Fruit fly (Drosophila melanogaster): ENCODE measurements around the gene tal-1A.

The tal-1A gene

dm6 chr3R:13817480-13818305 is 4.8 kb downstream of the tal-1A start (continued):
- TF ChIP-seq Atf-2 (GFP tag; optimal IDR thresholded peaks at IDR 0.05) (no peak), kah (GFP tag; optimal IDR thresholded peaks at IDR 0.05) (peak; percentile 9), CG8924 (tag; optimal IDR thresholded peaks at IDR 0.05) (peak; percentile 75), CG6272 (GFP tag; IDR thresholded peaks at IDR 0.05) (peak; percentile 36; the same call in 1 of the 2 replicates), CG3726 (GFP tag; IDR thresholded peaks at IDR 0.05) (peak; percentile 48; the same call in 1 of the 3 replicates), ro (GFP tag; IDR thresholded peaks at IDR 0.05) (no peak; the same call in 1 of the 2 replicates), crp (GFP tag; optimal IDR thresholded peaks at IDR 0.05) (peak in 1 of 2 experiments; percentile 9), sug (tag; optimal IDR thresholded peaks at IDR 0.05) (peak; percentile 18), fru (optimal IDR thresholded peaks at IDR 0.05) (no peak), Sox102F (GFP tag; optimal IDR thresholded peaks at IDR 0.05) (peak; percentile 82), Vsx1 (GFP tag; optimal IDR thresholded peaks at IDR 0.05) (peak; percentile 31), CG18619 (GFP tag; optimal IDR thresholded peaks at IDR 0.05) (peak; percentile 42), Six4 (GFP tag; optimal IDR thresholded peaks at IDR 0.05) (peak; percentile 36), Sry-β (GFP tag; optimal IDR thresholded peaks at IDR 0.05) (peak; percentile 26), kni (GFP tag; optimal IDR thresholded peaks at IDR 0.05) (peak; percentile 96), zen2 (GFP tag; IDR thresholded peaks at IDR 0.05; ENCODE audit: partially characterized antibody) (no peak), Xrp1 (GFP tag; IDR thresholded peaks at IDR 0.05) (peak; percentile 73)

dm6 chr3R:13819037-13819436 is 6.1 kb downstream of the tal-1A start:
- TF ChIP-seq Bdp1 (GFP tag; optimal IDR thresholded peaks at IDR 0.05) (no peak), CG2889 (GFP tag; IDR thresholded peaks at IDR 0.05) (no peak), Pdp1 (GFP tag; optimal IDR thresholded peaks at IDR 0.05) (peak in 1 of 2 experiments; percentile 60), Fer2 (tag; optimal IDR thresholded peaks at IDR 0.05) (no peak), CG4617 (GFP tag; optimal IDR thresholded peaks at IDR 0.05; ENCODE audit: borderline replicate concordance) (no peak), CG33557 (GFP tag; optimal IDR thresholded peaks at IDR 0.05) (no peak), tio (GFP tag; optimal IDR thresholded peaks at IDR 0.05) (peak; percentile 14), CG10654 (GFP tag; optimal IDR thresholded peaks at IDR 0.05) (no peak), Hmx (GFP tag; optimal IDR thresholded peaks at IDR 0.05) (no peak), Bgb (GFP tag; IDR thresholded peaks at IDR 0.05; ENCODE audit: partially characterized antibody) (no peak), vfl (GFP tag; optimal IDR thresholded peaks at IDR 0.05) (no peak), CG1647 (GFP tag; optimal IDR thresholded peaks at IDR 0.05) (no peak), CTCF (GFP tag; optimal IDR thresholded peaks at IDR 0.05) (no peak), pros (GFP tag; optimal IDR thresholded peaks at IDR 0.05) (no peak), CG17912 (GFP tag; optimal IDR thresholded peaks at IDR 0.05) (no peak), Opbp (GFP tag; IDR thresholded peaks at IDR 0.05; ENCODE audit: partially characterized antibody) (no peak), lbe (GFP tag; optimal IDR thresholded peaks at IDR 0.05) (no peak), stwl (tag; optimal IDR thresholded peaks at IDR 0.05) (no peak), CG15601 (tag; optimal IDR thresholded peaks at IDR 0.05) (no peak), Asciz (GFP tag; optimal IDR thresholded peaks at IDR 0.05) (no peak), Vsx1 (GFP tag; optimal IDR thresholded peaks at IDR 0.05) (no peak), CG14710 (tag; optimal IDR thresholded peaks at IDR 0.05) (no peak), CG8765 (GFP tag; IDR thresholded peaks at IDR 0.05) (no peak), z (GFP tag; IDR thresholded peaks at IDR 0.05) (no peak), ttk (GFP tag; IDR thresholded peaks at IDR 0.05) (no peak), CG3838 (GFP tag; optimal IDR thresholded peaks at IDR 0.05) (no peak), CG9797 (GFP tag; optimal IDR thresholded peaks at IDR 0.05) (no peak), CG10147 (GFP tag; optimal IDR thresholded peaks at IDR 0.05) (no peak), bsh (GFP tag; optimal IDR thresholded peaks at IDR 0.05) (no peak), CG31224 (GFP tag; IDR thresholded peaks at IDR 0.05) (no peak), CG18476 (GFP tag; optimal IDR thresholded peaks at IDR 0.05) (no peak), CG11398 (GFP tag; optimal IDR thresholded peaks at IDR 0.05) (no peak), H15 (GFP tag; IDR thresholded peaks at IDR 0.05) (no peak)

Data from whole organism, embryonic.